Fruit fly (Drosophila melanogaster) whole organism, prepupa: ENCODE measurements around the gene CG42714.

Experiments
- Blimp-1 ChIP-seq: fragments of 200-800 bp; sonication (Bioruptor generic); optimal IDR thresholded peaks from 3 replicates; lab custom pipeline; 2017; ENCODE audit warnings: missing biosample characterization, missing genetic modification characterization, mild to moderate bottlenecking, moderate library complexity, missing genetic modification reagents
- CG10631 ChIP-seq: fragments of 200-800 bp; sonication (Bioruptor generic); optimal IDR thresholded peaks from 2 replicates; lab custom pipeline; 2016; ENCODE audit warnings: missing biosample characterization, missing genetic modification characterization
- CG11294 ChIP-seq: fragments of 200-800 bp; sonication (Bioruptor generic); IDR thresholded peaks from 2 replicates; pipeline ENCODE4 v1.3.6; 2022; ENCODE audit warnings: missing biosample characterization, missing genetic modification characterization
- CG11762 ChIP-seq: fragments of 200-800 bp; sonication (Bioruptor generic); optimal IDR thresholded peaks from 3 replicates; lab custom pipeline; 2016; ENCODE audit warnings: missing biosample characterization, missing genetic modification characterization; ENCODE audit not compliant: insufficient read depth
- CG1621 ChIP-seq: fragments of 200-800 bp; sonication (Bioruptor generic); optimal IDR thresholded peaks from 3 replicates; lab custom pipeline; 2018; ENCODE audit warnings: missing biosample characterization, mild to moderate bottlenecking, missing genetic modification characterization
- CG31627 ChIP-seq: fragments of 200-800 bp; sonication (Bioruptor generic); optimal IDR thresholded peaks from 3 replicates; lab custom pipeline; 2016; ENCODE audit warnings: missing biosample characterization, missing genetic modification characterization
- CG32006 ChIP-seq: fragments of 200-800 bp; sonication (Bioruptor generic); optimal IDR thresholded peaks from 3 replicates; lab custom pipeline; 2017; ENCODE audit warnings: missing biosample characterization, mild to moderate bottlenecking, missing genetic modification characterization
- CG4318 ChIP-seq: fragments of 200-800 bp; sonication (Bioruptor generic); optimal IDR thresholded peaks from 3 replicates; lab custom pipeline; 2017; ENCODE audit warnings: missing biosample characterization, mild to moderate bottlenecking, missing genetic modification characterization
- CG6163 ChIP-seq: fragments of 200-800 bp; sonication (Bioruptor generic); IDR thresholded peaks from 3 replicates; pipeline ENCODE4 v1.3.6; 2022; ENCODE audit warnings: missing biosample characterization, missing genetic modification characterization
- CG6276 ChIP-seq: fragments of 200-800 bp; sonication (Bioruptor generic); optimal IDR thresholded peaks from 2 replicates; lab custom pipeline; 2017; ENCODE audit warnings: missing biosample characterization, mild to moderate bottlenecking, missing genetic modification characterization
- CG6792 ChIP-seq: fragments of 200-800 bp; sonication (Bioruptor generic); optimal IDR thresholded peaks from 3 replicates; lab custom pipeline; 2016; ENCODE audit warnings: missing biosample characterization, missing genetic modification characterization
- CG6808 ChIP-seq: fragments of 200-800 bp; sonication (Bioruptor generic); optimal IDR thresholded peaks from 3 replicates; lab custom pipeline; 2017; ENCODE audit warnings: missing biosample characterization, missing genetic modification characterization, mild to moderate bottlenecking, moderate library complexity, missing genetic modification reagents
- CG6854 ChIP-seq: fragments of 200-800 bp; sonication (Bioruptor generic); optimal IDR thresholded peaks from 2 replicates; lab custom pipeline; 2017; ENCODE audit warnings: missing biosample characterization, mild to moderate bottlenecking, missing genetic modification characterization
- CG8119 ChIP-seq: fragments of 200-800 bp; sonication (Bioruptor generic); IDR thresholded peaks from 3 replicates; pipeline ENCODE4 v1.3.6; 2022; ENCODE audit warnings: missing biosample characterization, missing genetic modification characterization
- CG8319 ChIP-seq: fragments of 200-800 bp; sonication (Bioruptor generic); optimal IDR thresholded peaks from 3 replicates; lab custom pipeline; 2016; ENCODE audit warnings: missing biosample characterization, missing genetic modification characterization
- CG8632 ChIP-seq: fragments of 200-800 bp; sonication (Bioruptor generic); optimal IDR thresholded peaks from 3 replicates; lab custom pipeline; 2016; ENCODE audit warnings: missing biosample characterization, missing genetic modification characterization
- CG9139 ChIP-seq: fragments of 200-800 bp; sonication (Bioruptor generic); optimal IDR thresholded peaks from 3 replicates; lab custom pipeline; 2017; ENCODE audit warnings: missing biosample characterization, mild to moderate bottlenecking, missing genetic modification characterization
- Eip78C ChIP-seq: fragments of 200-800 bp; sonication (Bioruptor generic); peaks from one replicate; lab custom pipeline; 2016; ENCODE audit warnings: missing biosample characterization, missing genetic modification characterization
- Ets21C ChIP-seq: fragments of 200-800 bp; sonication (Bioruptor generic); optimal IDR thresholded peaks from 3 replicates; lab custom pipeline; 2016; ENCODE audit warnings: missing biosample characterization, missing genetic modification characterization
- Ets96B ChIP-seq: fragments of 200-800 bp; optimal IDR thresholded peaks from 2 replicates; lab custom pipeline; 2019; ENCODE audit warnings: missing biosample characterization, mild to moderate bottlenecking, missing genetic modification characterization, moderate library complexity
- Gug ChIP-seq: fragments of 200-800 bp; sonication (Bioruptor generic); IDR thresholded peaks from 2 replicates; pipeline ENCODE4 v1.3.6; 2022; ENCODE audit warnings: missing biosample characterization, missing genetic modification characterization
- Hr38 ChIP-seq: sonication (Bioruptor generic); optimal IDR thresholded peaks from 2 replicates; lab custom pipeline; 2016; ENCODE audit warnings: missing biosample characterization, missing genetic modification characterization
- Hr4 ChIP-seq: fragments of 200-800 bp; sonication (Bioruptor generic); optimal IDR thresholded peaks from 3 replicates; lab custom pipeline; 2016; ENCODE audit warnings: missing biosample characterization, missing genetic modification characterization
- Lpt ChIP-seq: fragments of 200-800 bp; sonication (Bioruptor generic); optimal IDR thresholded peaks from 3 replicates; lab custom pipeline; 2016; ENCODE audit warnings: missing biosample characterization, missing genetic modification characterization
- Met ChIP-seq: fragments of 200-800 bp; sonication (Bioruptor generic); optimal IDR thresholded peaks from 3 replicates; lab custom pipeline; 2016; ENCODE audit warnings: missing biosample characterization, missing genetic modification characterization
- OdsH ChIP-seq: fragments of 200-800 bp; sonication (Bioruptor generic); optimal IDR thresholded peaks from 3 replicates; lab custom pipeline; 2016; ENCODE audit warnings: missing biosample characterization, missing genetic modification characterization
- Smox ChIP-seq: fragments of 200-800 bp; sonication (Bioruptor generic); optimal IDR thresholded peaks from 3 replicates; lab custom pipeline; 2016; ENCODE audit warnings: missing biosample characterization, missing genetic modification characterization
- Sox102F ChIP-seq: fragments of 200-800 bp; sonication (Bioruptor generic); optimal IDR thresholded peaks from 2 replicates; lab custom pipeline; 2016; ENCODE audit warnings: missing biosample characterization, mild to moderate bottlenecking, missing genetic modification characterization
- Sox14 ChIP-seq: fragments of 200-800 bp; sonication (Bioruptor generic); optimal IDR thresholded peaks from 3 replicates; lab custom pipeline; 2016; ENCODE audit warnings: missing biosample characterization, missing genetic modification characterization
- achi ChIP-seq: fragments of 200-800 bp; sonication (Bioruptor generic); optimal IDR thresholded peaks from 3 replicates; lab custom pipeline; 2016; ENCODE audit warnings: missing biosample characterization, missing genetic modification characterization
- acj6 ChIP-seq: fragments of 200-800 bp; sonication (Bioruptor generic); optimal IDR thresholded peaks from 3 replicates; lab custom pipeline; 2016; ENCODE audit warnings: missing biosample characterization, missing genetic modification characterization
- cyc ChIP-seq: fragments of 200-800 bp; sonication (Bioruptor generic); optimal IDR thresholded peaks from 3 replicates; lab custom pipeline; 2016; ENCODE audit warnings: missing biosample characterization, missing genetic modification characterization
- dsx ChIP-seq: fragments of 200-800 bp; optimal IDR thresholded peaks from 3 replicates; lab custom pipeline; 2019; ENCODE audit warnings: missing biosample characterization, mild to moderate bottlenecking, missing genetic modification characterization, moderate library complexity; ENCODE audit not compliant: poor library complexity, severe bottlenecking
- eg ChIP-seq: fragments of 200-800 bp; sonication (Bioruptor generic); IDR thresholded peaks from 3 replicates; pipeline ENCODE4 v1.3.6; 2022; ENCODE audit warnings: missing biosample characterization, missing genetic modification characterization
- esn ChIP-seq: fragments of 200-800 bp; sonication (Bioruptor generic); optimal IDR thresholded peaks from 2 replicates; lab custom pipeline; 2016; ENCODE audit warnings: missing biosample characterization, mild to moderate bottlenecking, missing genetic modification characterization, moderate library complexity
- fd59A ChIP-seq: fragments of 200-800 bp; sonication (Bioruptor generic); optimal IDR thresholded peaks from 2 replicates; lab custom pipeline; 2017; ENCODE audit warnings: missing biosample characterization, mild to moderate bottlenecking, missing genetic modification characterization, missing genetic modification reagents
- fd85E ChIP-seq: fragments of 200-800 bp; sonication (Bioruptor generic); optimal IDR thresholded peaks from 3 replicates; lab custom pipeline; 2016; ENCODE audit warnings: missing biosample characterization, missing genetic modification characterization
- fkh ChIP-seq: fragments of 200-800 bp; sonication (Bioruptor generic); optimal IDR thresholded peaks from 3 replicates; lab custom pipeline; 2017; ENCODE audit warnings: missing biosample characterization, mild to moderate bottlenecking, missing genetic modification characterization, moderate library complexity
- lz ChIP-seq: fragments of 200-800 bp; sonication (Bioruptor generic); optimal IDR thresholded peaks from 3 replicates; lab custom pipeline; 2016; ENCODE audit warnings: missing biosample characterization, missing genetic modification characterization
- net ChIP-seq: fragments of 200-800 bp; sonication (Bioruptor generic); optimal IDR thresholded peaks from 3 replicates; lab custom pipeline; 2016; ENCODE audit warnings: missing biosample characterization, missing genetic modification characterization
- pdm3 ChIP-seq: fragments of 200-800 bp; sonication (Bioruptor generic); optimal IDR thresholded peaks from 3 replicates; lab custom pipeline; 2016; ENCODE audit warnings: missing biosample characterization, missing genetic modification characterization
- salr ChIP-seq, 2 experiments: fragments of 200-800 bp; sonication (Bioruptor generic); optimal IDR thresholded peaks; 3 replicates each; lab custom pipeline; 2016 to 2018; ENCODE audit warnings: missing biosample characterization in 2 of 2, missing genetic modification characterization in 2 of 2, mild to moderate bottlenecking in 1 of 2
- ss ChIP-seq, 2 experiments: fragments of 200-800 bp; sonication (Bioruptor generic); optimal IDR thresholded peaks; 2 replicates in 1 of 2; 3 replicates in 1 of 2; lab custom pipeline; 2017 to 2018; ENCODE audit warnings: mild to moderate bottlenecking in 2 of 2, missing biosample characterization in 2 of 2, missing genetic modification characterization in 2 of 2, moderate library complexity in 1 of 2
- svp ChIP-seq: fragments of 200-800 bp; sonication (Bioruptor generic); peaks from one replicate; lab custom pipeline; 2016; ENCODE audit warnings: missing biosample characterization, missing genetic modification characterization
- topi ChIP-seq: fragments of 200-800 bp; sonication (Bioruptor generic); optimal IDR thresholded peaks from 3 replicates; lab custom pipeline; 2016; ENCODE audit warnings: missing biosample characterization, missing genetic modification characterization
- vri ChIP-seq: fragments of 200-800 bp; sonication (Bioruptor generic); optimal IDR thresholded peaks from 3 replicates; lab custom pipeline; 2016; ENCODE audit warnings: missing biosample characterization, mild to moderate bottlenecking, missing genetic modification characterization

Gene CG42714

dm6 chr3L:6234035-6234434 lies at the start of gene CG42714:
Gene CG42714, minus strand, starts transcription at chr3L:6234056.
- TF ChIP-seq cyc (GFP tag; lab: Kevin White, UChicago), result no peak
- TF ChIP-seq CG32006 (GFP tag; lab: Kevin White, UChicago), result no peak
- no peak for TF ChIP-seq pdm3 (GFP tag; lab: Kevin White, UChicago)
- no peak for TF ChIP-seq esn (GFP tag; lab: Kevin White, UChicago)
- no peak for TF ChIP-seq ss (GFP tag; optimal IDR thresholded peaks at IDR 0.05; lab: Kevin White, UChicago)
- TF ChIP-seq net (GFP tag; lab: Kevin White, UChicago), result no peak
- no peak for TF ChIP-seq fkh (GFP tag; lab: Kevin White, UChicago)
- no peak for TF ChIP-seq CG6792 (GFP tag; lab: Kevin White, UChicago)
- TF ChIP-seq Hr38 (GFP tag; lab: Kevin White, UChicago), result no peak
- TF ChIP-seq Blimp-1, result no peak
- no peak for TF ChIP-seq CG8319
- no peak for TF ChIP-seq CG1621 (tag; lab: Kevin White, UChicago)
- TF ChIP-seq CG11294, result no peak
- TF ChIP-seq Hr4 (GFP tag; lab: Kevin White, UChicago), result no peak
- no peak for TF ChIP-seq Lpt (GFP tag; lab: Kevin White, UChicago)
- TF ChIP-seq CG8632 (GFP tag; lab: Kevin White, UChicago), result no peak
- TF ChIP-seq OdsH (GFP tag; lab: Kevin White, UChicago), result no peak
- TF ChIP-seq CG10631 (GFP tag; lab: Kevin White, UChicago), result no peak
- TF ChIP-seq salr (GFP tag; optimal IDR thresholded peaks at IDR 0.05; lab: Kevin White, UChicago), result no peak
- no peak for TF ChIP-seq vri (GFP tag; lab: Kevin White, UChicago)
- TF ChIP-seq, all 60 proteins: peak for 0

dm6 chr3L:6275487-6275886 lies 41.6 kb upstream of the CG42714 start, which contains the start of gene CG43168:
Gene CG43168, plus strand, starts transcription at chr3L:6275787.
- TF ChIP-seq Eip78C (GFP tag; lab: Kevin White, UChicago), result peak; percentile 25
- no peak for TF ChIP-seq ss (GFP tag; optimal IDR thresholded peaks at IDR 0.05; lab: Kevin White, UChicago)
- TF ChIP-seq, all 60 proteins: peak for 1

dm6 chr3L:6274929-6275328 lies 41.1 kb upstream of the CG42714 start:
- TF ChIP-seq CG11762, result no peak
- TF ChIP-seq svp (GFP tag; lab: Kevin White, UChicago), result no peak
- no peak for TF ChIP-seq CG6854 (GFP tag; lab: Kevin White, UChicago)
- peak; percentile 3 for TF ChIP-seq CG6276 (GFP tag; lab: Kevin White, UChicago)
- no peak for TF ChIP-seq CG6792 (GFP tag; lab: Kevin White, UChicago)
- TF ChIP-seq lz (GFP tag; lab: Kevin White, UChicago), result no peak
- TF ChIP-seq CG32006 (GFP tag; lab: Kevin White, UChicago), result peak; percentile 15
- TF ChIP-seq cyc (GFP tag; lab: Kevin White, UChicago), result no peak
- TF ChIP-seq CG6808 (GFP tag; lab: Kevin White, UChicago), result no peak
- TF ChIP-seq ss (GFP tag; optimal IDR thresholded peaks at IDR 0.05; lab: Kevin White, UChicago), result no peak
- TF ChIP-seq acj6 (GFP tag; lab: Kevin White, UChicago), result no peak
- no peak for TF ChIP-seq fd85E (GFP tag; lab: Kevin White, UChicago)
- TF ChIP-seq Met (GFP tag; lab: Kevin White, UChicago), result no peak
- no peak for TF ChIP-seq CG4318 (GFP tag; lab: Kevin White, UChicago)
- no peak for TF ChIP-seq CG10631 (GFP tag; lab: Kevin White, UChicago)
- TF ChIP-seq CG9139 (GFP tag; lab: Kevin White, UChicago), result no peak
- no peak for TF ChIP-seq CG1621 (tag; lab: Kevin White, UChicago)
- TF ChIP-seq Smox (GFP tag; lab: Kevin White, UChicago), result no peak
- no peak for TF ChIP-seq Hr4 (GFP tag; lab: Kevin White, UChicago)
- no peak for TF ChIP-seq Ets96B
- no peak for TF ChIP-seq Ets21C (GFP tag; lab: Kevin White, UChicago)
- peak; percentile 64 for TF ChIP-seq Lpt (GFP tag; lab: Kevin White, UChicago)
- TF ChIP-seq eg (GFP tag; lab: Robert Waterston, UW), result peak; percentile 78
- no peak for TF ChIP-seq Sox102F (GFP tag; lab: Kevin White, UChicago)
- no peak for TF ChIP-seq Gug (GFP tag; lab: Robert Waterston, UW)
- TF ChIP-seq topi (GFP tag; lab: Kevin White, UChicago), result no peak
- no peak for TF ChIP-seq fd59A
- TF ChIP-seq achi (GFP tag; lab: Kevin White, UChicago), result no peak
- no peak for TF ChIP-seq CG31627 (GFP tag; lab: Kevin White, UChicago)
- no peak for TF ChIP-seq pdm3 (GFP tag; lab: Kevin White, UChicago)
- peak; percentile 88 for TF ChIP-seq CG8119 (GFP tag; lab: Robert Waterston, UW)
- no peak for TF ChIP-seq esn (GFP tag; lab: Kevin White, UChicago)
- TF ChIP-seq salr (GFP tag; optimal IDR thresholded peaks at IDR 0.05; lab: Kevin White, UChicago), result no peak
- peak; percentile 32; the same call in 1 of the 3 replicates for TF ChIP-seq CG6163 (GFP tag; lab: Robert Waterston, UW)
- no peak for TF ChIP-seq dsx (GFP tag; lab: Kevin White, UChicago)
- TF ChIP-seq OdsH (GFP tag; lab: Kevin White, UChicago), result no peak
- no peak for TF ChIP-seq vri (GFP tag; lab: Kevin White, UChicago)
- TF ChIP-seq Sox14, result no peak
